Worm (Caenorhabditis elegans) whole organism, L4 larva: ENCODE measurements around the gene T12A7.6.
A peak's percentile ranks its signal among the peaks of the same experiment; 100 is the strongest.

Experiments used
- D1046.2 ChIP-seq: fragments of 200-800 bp; sonication (Bioruptor generic); IDR thresholded peaks from 2 replicates; pipeline ENCODE4 v1.3.6; 2022; ENCODE audit warnings: missing genetic modification characterization, missing compliant biosample characterization
- F37D6.2 ChIP-seq: sonication (generic microtip); optimal IDR thresholded peaks from 2 replicates; lab custom pipeline; 2016; ENCODE audit warnings: mild to moderate bottlenecking, missing genetic modification characterization, missing compliant biosample characterization
- F49E8.2 ChIP-seq: sonication (generic microtip); optimal IDR thresholded peaks from 2 replicates; lab custom pipeline; 2016; ENCODE audit warnings: missing compliant biosample characterization, mild to moderate bottlenecking, missing genetic modification characterization, borderline replicate concordance
- R02D3.7 ChIP-seq: fragments of 150-350 bp; sonication (generic microtip); optimal IDR thresholded peaks from 3 replicates; lab custom pipeline; 2014; ENCODE audit warnings: missing biosample characterization, missing genetic modification characterization
- T20F7.1 ChIP-seq: fragments of 200-800 bp; sonication (Bioruptor generic); optimal IDR thresholded peaks from 2 replicates; lab custom pipeline; 2018; ENCODE audit warnings: mild to moderate bottlenecking, missing genetic modification characterization, missing compliant biosample characterization
- T26A8.4 ChIP-seq: fragments of 200-800 bp; sonication (Bioruptor generic); IDR thresholded peaks from 2 replicates; pipeline ENCODE4 v1.3.6; 2022; ENCODE audit warnings: missing genetic modification characterization, missing compliant biosample characterization
- ZK546.5 ChIP-seq, 2 experiments: sonication (generic microtip); optimal IDR thresholded peaks; 2 replicates each; lab custom pipeline; 2017; ENCODE audit warnings: missing biosample characterization in 2 of 2, missing genetic modification characterization in 2 of 2
- aha-1 ChIP-seq: fragments of 150-350 bp; peaks from one replicate; lab custom pipeline; 2014; ENCODE audit warnings: missing biosample characterization, missing genetic modification characterization
- arid-1 ChIP-seq: fragments of 200-800 bp; sonication (Bioruptor generic); conservative IDR thresholded peaks from 2 replicates; pipeline ENCODE4 v1.3.6; 2022; ENCODE audit warnings: missing genetic modification reagents, missing genetic modification characterization, missing compliant biosample characterization
- ceh-20 ChIP-seq: fragments of 200-800 bp; sonication (Bioruptor generic); IDR thresholded peaks from 2 replicates; pipeline ENCODE4 v1.3.6; 2022; ENCODE audit warnings: missing genetic modification reagents, missing genetic modification characterization, missing compliant biosample characterization
- ceh-32 ChIP-seq: sonication (generic microtip); optimal IDR thresholded peaks from 2 replicates; lab custom pipeline; 2016; ENCODE audit warnings: mild to moderate bottlenecking, missing genetic modification characterization, missing compliant biosample characterization; ENCODE audit not compliant: poor library complexity
- ceh-82 ChIP-seq: sonication (generic microtip); optimal IDR thresholded peaks from 2 replicates; lab custom pipeline; 2017; ENCODE audit warnings: missing biosample characterization, missing genetic modification characterization
- ctbp-1 ChIP-seq: fragments of 200-800 bp; sonication (Bioruptor generic); IDR thresholded peaks from 2 replicates; pipeline ENCODE4 v1.3.6; 2022; ENCODE audit warnings: missing genetic modification reagents, missing genetic modification characterization, missing compliant biosample characterization
- daf-16 ChIP-seq, 3 experiments: sonication (generic microtip); optimal IDR thresholded peaks; 2 replicates each; lab custom pipeline; 2016 to 2017; ENCODE audit warnings: missing genetic modification characterization in 3 of 3, missing genetic modification reagents in 3 of 3, mild to moderate bottlenecking in 2 of 3, missing compliant biosample characterization in 2 of 3, missing biosample characterization in 1 of 3, moderate library complexity in 1 of 3
- daf-8 ChIP-seq: fragments of 200-800 bp; sonication (Bioruptor generic); IDR thresholded peaks from 2 replicates; pipeline ENCODE4 v1.3.6; 2022; ENCODE audit warnings: missing genetic modification characterization, missing compliant biosample characterization
- dmd-6 ChIP-seq: fragments of 200-800 bp; sonication (Bioruptor generic); IDR thresholded peaks from 2 replicates; pipeline ENCODE4 v1.3.6; 2022; ENCODE audit warnings: missing genetic modification reagents, missing genetic modification characterization, missing compliant biosample characterization
- dmd-8 ChIP-seq: fragments of 200-800 bp; sonication (Bioruptor generic); IDR thresholded peaks from 2 replicates; pipeline ENCODE4 v1.3.6; 2022; ENCODE audit warnings: missing genetic modification characterization, missing compliant biosample characterization
- egl-43 ChIP-seq: fragments of 200-800 bp; sonication (Bioruptor generic); IDR thresholded peaks from 2 replicates; pipeline ENCODE4 v1.3.6; 2022; ENCODE audit warnings: missing genetic modification reagents, missing genetic modification characterization, missing compliant biosample characterization
- gei-8 ChIP-seq: fragments of 200-800 bp; sonication (Bioruptor generic); optimal IDR thresholded peaks from 2 replicates; lab custom pipeline; 2018; ENCODE audit warnings: mild to moderate bottlenecking, missing genetic modification characterization, missing compliant biosample characterization
- hlh-11 ChIP-seq: fragments of 200-800 bp; sonication (Bioruptor generic); optimal IDR thresholded peaks from 2 replicates; lab custom pipeline; 2018; ENCODE audit warnings: mild to moderate bottlenecking, missing genetic modification characterization, missing compliant biosample characterization
- hlh-30 ChIP-seq: sonication (generic microtip); optimal IDR thresholded peaks from 2 replicates; lab custom pipeline; 2017; ENCODE audit warnings: antibody characterized with exemption, mild to moderate bottlenecking, missing genetic modification characterization, missing compliant biosample characterization; ENCODE audit not compliant: insufficient read depth
- lim-7 ChIP-seq: fragments of 200-800 bp; sonication (Bioruptor generic); IDR thresholded peaks from 2 replicates; pipeline ENCODE4 v1.3.6; 2022; ENCODE audit warnings: missing genetic modification characterization, missing compliant biosample characterization
- lin-1 ChIP-seq: fragments of 200-800 bp; sonication (Bioruptor generic); IDR thresholded peaks from 2 replicates; pipeline ENCODE4 v1.3.6; 2022; ENCODE audit warnings: missing genetic modification reagents, missing genetic modification characterization, missing compliant biosample characterization
- lin-38 ChIP-seq: fragments of 200-800 bp; sonication (Bioruptor generic); IDR thresholded peaks from 2 replicates; pipeline ENCODE4 v1.3.6; 2022; ENCODE audit warnings: missing genetic modification reagents, missing genetic modification characterization, missing compliant biosample characterization
- mdl-1 ChIP-seq, 2 experiments: fragments of 150-350 bp in 1 of 2; sonication (generic microtip) in 1 of 2; optimal IDR thresholded peaks; 2 replicates each; lab custom pipeline; 2014 to 2017; ENCODE audit warnings: missing biosample characterization in 2 of 2, missing genetic modification characterization in 2 of 2
- nhr-28 ChIP-seq: fragments of 150-350 bp; optimal IDR thresholded peaks from 2 replicates; lab custom pipeline; 2014; ENCODE audit warnings: missing biosample characterization, missing genetic modification characterization
- nhr-6 ChIP-seq: fragments of 150-350 bp; optimal IDR thresholded peaks from 2 replicates; lab custom pipeline; 2014; ENCODE audit warnings: missing biosample characterization, missing genetic modification characterization
- rbr-2 ChIP-seq: sonication (generic microtip); optimal IDR thresholded peaks from 2 replicates; lab custom pipeline; 2016; ENCODE audit warnings: missing genotype, missing genetic modification characterization, missing compliant biosample characterization
- sdz-12 ChIP-seq: fragments of 200-800 bp; sonication (Bioruptor generic); optimal IDR thresholded peaks from 2 replicates; lab custom pipeline; 2018; ENCODE audit warnings: mild to moderate bottlenecking, missing genetic modification characterization, missing compliant biosample characterization
- set-16 ChIP-seq: fragments of 200-800 bp; sonication (Bioruptor generic); IDR thresholded peaks from 2 replicates; pipeline ENCODE4 v1.3.6; 2022; ENCODE audit warnings: missing genetic modification reagents, missing genetic modification characterization, missing compliant biosample characterization
- spr-1 ChIP-seq: sonication (generic microtip); optimal IDR thresholded peaks from 2 replicates; lab custom pipeline; 2016; ENCODE audit warnings: mild to moderate bottlenecking, missing genetic modification characterization, missing compliant biosample characterization
- unc-62 ChIP-seq, 3 experiments: fragments of 150-350 bp in 1 of 3; sonication (generic microtip); optimal IDR thresholded peaks in 2 of 3; peaks in 1 of 3; 1 replicate in 1 of 3; 2 replicates in 2 of 3; lab custom pipeline; 2014 to 2017; ENCODE audit warnings: missing biosample characterization in 3 of 3, missing genetic modification characterization in 3 of 3, missing genetic modification reagents in 3 of 3, missing genotype in 1 of 3
- vab-7 ChIP-seq: fragments of 200-800 bp; sonication (Bioruptor generic); IDR thresholded peaks from 2 replicates; pipeline ENCODE4 v1.3.6; 2022; ENCODE audit warnings: missing genetic modification reagents, missing genetic modification characterization, missing compliant biosample characterization
- zag-1 ChIP-seq: fragments of 150-350 bp; optimal IDR thresholded peaks from 2 replicates; lab custom pipeline; 2014; ENCODE audit warnings: missing biosample characterization, missing genetic modification characterization
- ztf-11 ChIP-seq: fragments of 150-350 bp; optimal IDR thresholded peaks from 2 replicates; lab custom pipeline; 2014; ENCODE audit warnings: missing biosample characterization, missing genetic modification characterization

T12A7.6 gene

DNA sequence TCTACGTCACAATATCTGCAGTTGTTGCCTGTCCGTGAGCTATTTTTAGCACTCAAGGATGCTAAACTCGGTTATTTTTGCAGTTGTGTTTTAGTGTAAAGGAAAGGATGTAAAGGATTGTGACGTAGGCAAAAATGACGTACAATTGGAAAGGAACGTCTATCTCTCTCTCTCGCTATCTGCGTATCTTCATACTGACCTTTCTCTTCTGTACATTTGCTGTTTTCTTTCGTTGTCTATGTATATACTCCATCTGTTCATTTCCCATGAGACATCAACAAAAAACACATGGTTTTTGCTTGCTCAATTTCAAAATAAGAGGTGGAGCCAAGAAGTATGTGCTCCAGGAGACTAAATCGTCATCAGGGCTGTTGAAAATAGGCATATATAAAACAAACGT is 4.7 kb upstream of the T12A7.6 start:
- TF ChIP-seq ceh-32 (no peak), unc-62 (GFP tag; optimal IDR thresholded peaks at IDR 0.05 in 1 of 2; lab: Kevin White, UChicago) (peak in 1 of 2 experiments; percentile 71), unc-62 (tag; optimal IDR thresholded peaks at IDR 0.05; lab: Kevin White, UChicago) (no peak), rbr-2 (tag; lab: Kevin White, UChicago) (peak; percentile 20), arid-1 (GFP tag; lab: Robert Waterston, UW) (no peak), hlh-30 (tag; lab: Kevin White, UChicago) (peak; percentile 63), dmd-6 (GFP tag; lab: Robert Waterston, UW) (0 out of 2 replicates have a peak, but pooled peaks have one; percentile 13), zag-1 (tag; lab: Kevin White, UChicago) (no peak), mdl-1 (tag; optimal IDR thresholded peaks at IDR 0.05; lab: Kevin White, UChicago) (peak in 1 of 2 experiments; percentile 52), ceh-20 (GFP tag; lab: Robert Waterston, UW) (0 out of 2 replicates have a peak, but pooled peaks have one; percentile 22), hlh-11 (tag; lab: Kevin White, UChicago) (peak; percentile 62), daf-16 (GFP tag; optimal IDR thresholded peaks at IDR 0.05; lab: Kevin White, UChicago) (peak in 1 of 2 experiments; percentile 88), daf-16 (tag; optimal IDR thresholded peaks at IDR 0.05; lab: Kevin White, UChicago) (no peak)

DNA sequence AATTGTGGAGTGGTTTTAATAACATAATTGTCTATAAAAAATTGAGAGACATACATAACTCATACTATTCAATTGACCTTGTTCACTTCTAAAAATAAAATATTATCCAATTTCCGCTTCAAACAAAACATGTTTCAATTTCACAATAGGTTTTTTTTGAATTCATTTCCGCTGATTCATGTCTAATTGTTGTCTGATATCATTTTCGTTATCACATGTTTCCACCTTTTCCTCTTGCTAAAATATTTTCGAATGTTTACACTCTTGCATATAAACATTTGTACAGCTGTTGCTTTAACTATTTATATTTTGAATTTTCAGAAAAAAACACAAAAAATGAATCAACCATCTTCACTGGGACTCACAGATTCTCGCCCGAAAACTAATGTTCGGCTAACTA is 3.7 kb upstream of the T12A7.6 start, which contains the start of gene gem-4:
TSS of gene gem-4 (plus strand) at position 301 of the 400 bp plus-strand sequence.
- no peak for TF ChIP-seq T26A8.4 (GFP tag; lab: Robert Waterston, UW)
- TF ChIP-seq lim-7 (GFP tag; lab: Robert Waterston, UW): no peak
- peak; percentile 30 for TF ChIP-seq nhr-28

DNA sequence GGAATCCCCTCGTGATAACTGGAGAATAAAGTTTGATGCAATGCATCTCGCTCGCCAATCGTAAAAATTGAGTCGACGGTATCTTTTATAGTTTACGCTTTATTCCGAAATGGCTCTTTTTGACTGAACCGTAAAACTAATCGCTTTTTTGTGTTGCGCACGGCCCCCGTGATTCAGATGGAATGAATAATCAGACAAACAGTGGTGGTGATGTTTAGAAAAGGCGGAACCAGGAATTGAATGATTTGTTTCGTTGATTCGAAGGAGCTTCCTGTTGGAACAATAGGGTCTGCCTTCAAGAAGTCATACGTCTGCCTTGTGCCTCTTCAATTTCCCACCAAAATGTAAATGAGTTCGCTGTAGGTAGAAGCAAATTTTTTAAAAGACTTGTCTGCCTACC is 5.3 kb downstream of the T12A7.6 start, which contains the start of gene scl-18:
TSS of gene scl-18 (minus strand) at position 101 of the 400 bp plus-strand sequence.
- TF ChIP-seq spr-1 (tag; lab: Kevin White, UChicago): no peak
- TF ChIP-seq arid-1 (GFP tag; lab: Robert Waterston, UW): no peak
- no peak for TF ChIP-seq daf-8 (GFP tag; lab: Robert Waterston, UW)
- TF ChIP-seq F49E8.2 (tag; lab: Kevin White, UChicago): no peak
- TF ChIP-seq ZK546.5 (tag; optimal IDR thresholded peaks at IDR 0.05; lab: Kevin White, UChicago): no peak
- no peak for TF ChIP-seq D1046.2
- TF ChIP-seq egl-43 (GFP tag; lab: Robert Waterston, UW): no peak
- no peak for TF ChIP-seq dmd-8
- no peak for TF ChIP-seq lin-1 (GFP tag; lab: Robert Waterston, UW)
- no peak for TF ChIP-seq ztf-11 (tag; lab: Kevin White, UChicago)
- no peak for TF ChIP-seq T20F7.1 (GFP tag; lab: Kevin White, UChicago)
- TF ChIP-seq nhr-6: no peak
- TF ChIP-seq F37D6.2 (tag; lab: Kevin White, UChicago): no peak
- no peak for TF ChIP-seq ceh-82 (tag; lab: Kevin White, UChicago)
- TF ChIP-seq sdz-12: no peak
- no peak for TF ChIP-seq lin-38 (GFP tag; lab: Robert Waterston, UW)
- TF ChIP-seq set-16: no peak
- TF ChIP-seq gei-8 (GFP tag; lab: Kevin White, UChicago): no peak

DNA sequence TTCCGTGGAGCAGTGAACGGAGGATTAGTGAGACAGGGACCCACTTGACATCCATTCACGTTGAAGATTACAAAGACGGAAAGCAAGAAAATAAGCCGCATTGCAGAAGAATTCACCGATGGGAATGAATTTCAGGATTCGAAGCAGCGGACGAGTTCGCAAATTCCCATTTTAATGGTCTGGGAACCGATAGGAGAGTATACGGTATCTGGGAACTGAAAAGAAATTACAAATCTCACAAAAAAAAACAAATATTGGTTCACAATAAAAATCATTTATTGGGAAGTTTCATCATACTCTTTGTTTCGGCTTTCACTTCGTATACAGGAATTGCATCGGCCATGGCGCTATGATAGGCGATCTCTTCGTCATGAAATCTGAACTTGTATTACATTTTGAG is 6.0 kb downstream of the T12A7.6 start, which contains the start of gene T12A7.10:
TSS of gene T12A7.10 (minus strand) at position 101 of the 400 bp plus-strand sequence.
- TF ChIP-seq R02D3.7 (no peak), aha-1 (peak; percentile 56), vab-7 (GFP tag; lab: Robert Waterston, UW) (no peak), ctbp-1 (no peak)
